Fruit fly (Drosophila melanogaster): ENCODE data around the gene Acp62F.

Gene Acp62F

DNA sequence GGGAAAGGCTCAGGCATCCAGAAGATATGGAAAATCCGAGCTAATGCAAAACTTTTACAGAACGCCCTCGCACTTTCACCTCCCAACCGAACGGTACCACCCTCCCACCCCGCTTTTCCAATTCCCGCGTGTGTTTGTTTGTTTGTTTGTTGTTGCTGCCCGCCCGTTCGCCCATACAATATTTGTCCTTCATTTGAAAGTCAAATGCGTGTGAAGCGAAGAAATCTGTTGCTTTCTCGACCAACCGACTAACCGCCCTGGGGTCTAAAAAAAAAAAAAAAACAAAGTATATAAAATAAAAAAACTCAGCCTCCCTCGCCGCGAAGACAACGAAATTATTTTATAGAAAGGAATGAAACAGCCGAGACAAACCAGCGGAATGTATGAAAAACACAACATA is 8.8 kb downstream of the Acp62F start:
- no peak for TF ChIP-seq CG15710 (tag; optimal IDR thresholded peaks at IDR 0.05)
- TF ChIP-seq CG34367 (tag; optimal IDR thresholded peaks at IDR 0.05) = no peak
- TF ChIP-seq CG4496 (GFP tag; IDR thresholded peaks at IDR 0.05) = no peak
- no peak for TF ChIP-seq D1 (tag; optimal IDR thresholded peaks at IDR 0.05)
- TF ChIP-seq CG9948 (tag; optimal IDR thresholded peaks at IDR 0.05) = no peak
- no peak for TF ChIP-seq CG17806 (tag; optimal IDR thresholded peaks at IDR 0.05)
- no peak for TF ChIP-seq Snoo (tag; optimal IDR thresholded peaks at IDR 0.05)
- no peak for TF ChIP-seq Ets98B (GFP tag; IDR thresholded peaks at IDR 0.05)
- TF ChIP-seq CG8301 (tag; optimal IDR thresholded peaks at IDR 0.05) = no peak
- TF ChIP-seq CG10348 (GFP tag; IDR thresholded peaks at IDR 0.05) = no peak
- no peak for TF ChIP-seq CG32121 (GFP tag; IDR thresholded peaks at IDR 0.05)

DNA sequence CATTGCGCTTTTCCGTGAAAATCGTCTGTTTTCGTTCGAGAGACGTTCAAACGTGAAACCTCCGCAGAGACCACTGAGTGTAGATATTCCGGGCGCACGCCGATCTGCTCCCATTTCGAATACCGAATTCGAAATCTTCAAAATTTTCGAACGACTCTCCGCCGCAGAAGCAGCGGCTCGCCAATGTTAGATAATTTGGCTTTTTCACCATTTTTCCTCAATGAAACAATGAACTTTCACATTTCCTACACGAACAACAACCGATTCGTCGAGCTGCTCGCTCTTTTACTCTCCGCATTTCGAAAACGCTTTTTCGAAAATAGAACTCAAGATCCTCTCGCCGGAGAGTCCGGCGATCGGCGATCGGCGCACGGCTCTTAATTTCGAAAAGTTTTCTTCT is 22.6 kb downstream of the Acp62F start:
- no peak for TF ChIP-seq CG9948 (tag; optimal IDR thresholded peaks at IDR 0.05)
- no peak for TF ChIP-seq EcR (GFP tag; optimal IDR thresholded peaks at IDR 0.05)
- TF ChIP-seq fd96Ca (GFP tag; IDR thresholded peaks at IDR 0.05) = no peak
- no peak for TF ChIP-seq Ets98B (GFP tag; IDR thresholded peaks at IDR 0.05)
- TF ChIP-seq gl (tag; optimal IDR thresholded peaks at IDR 0.05) = no peak
- no peak for TF ChIP-seq CG17806 (tag; optimal IDR thresholded peaks at IDR 0.05)
- TF ChIP-seq rn (GFP tag; IDR thresholded peaks at IDR 0.05) = no peak
- no peak for TF ChIP-seq CG10348 (GFP tag; IDR thresholded peaks at IDR 0.05)
- no peak for TF ChIP-seq Pif1B (GFP tag; optimal IDR thresholded peaks at IDR 0.05)
- TF ChIP-seq CG8301 (tag; optimal IDR thresholded peaks at IDR 0.05) = no peak
- no peak for TF ChIP-seq Pif1A (GFP tag; optimal IDR thresholded peaks at IDR 0.05)
- TF ChIP-seq CG14655 (GFP tag; optimal IDR thresholded peaks at IDR 0.05) = no peak

- TF ChIP-seq CG32121 (GFP tag; IDR thresholded peaks at IDR 0.05) = peak; percentile 40; the same call in 1 of the 2 replicates
- TF ChIP-seq Ets98B (GFP tag; IDR thresholded peaks at IDR 0.05) = no peak
- peak; percentile 52; the same call in 1 of the 3 replicates for TF ChIP-seq CG4496 (GFP tag; IDR thresholded peaks at IDR 0.05)
Observed at dm6 chr3L:2763762-2764161, 24.2 kb downstream of the Acp62F start.

DNA sequence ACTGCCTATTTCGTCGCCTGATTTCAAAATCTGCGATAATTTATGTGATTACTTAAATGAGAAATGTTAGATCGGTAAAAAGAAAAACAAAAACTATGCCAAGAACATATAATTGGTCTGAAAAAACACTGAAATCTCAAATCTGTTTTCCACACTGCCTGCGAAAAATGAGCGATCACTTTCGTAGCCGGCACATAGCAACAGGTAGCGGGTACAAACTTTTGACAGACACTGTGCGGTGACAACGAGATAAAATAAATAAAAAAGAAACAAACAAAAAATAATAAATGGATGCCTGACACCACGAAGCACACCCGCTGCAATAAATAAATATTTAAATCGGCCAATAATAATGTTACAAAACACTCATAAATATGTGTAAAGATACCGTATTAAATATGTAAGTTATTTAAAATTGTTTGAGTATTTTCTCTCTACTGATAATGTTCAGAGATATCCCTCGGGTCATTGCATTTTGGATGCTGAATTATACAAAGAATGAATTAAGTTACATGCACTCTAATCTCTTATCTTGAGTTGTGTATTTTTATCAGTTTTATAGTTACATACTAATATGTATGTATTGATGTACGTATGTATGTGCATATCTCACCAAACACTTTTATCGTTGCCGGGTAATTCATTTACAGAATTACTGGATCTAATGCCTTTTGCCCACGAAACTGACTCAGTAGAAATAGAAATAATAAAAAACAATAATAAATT is 25.6 kb downstream of the Acp62F start:
- TF ChIP-seq Pif1A (GFP tag; optimal IDR thresholded peaks at IDR 0.05) (peak; percentile 25), CG17806 (tag; optimal IDR thresholded peaks at IDR 0.05) (peak; percentile 0), Pif1B (GFP tag; optimal IDR thresholded peaks at IDR 0.05) (peak; percentile 7), D1 (tag; optimal IDR thresholded peaks at IDR 0.05) (peak; percentile 13), Ets98B (GFP tag; IDR thresholded peaks at IDR 0.05) (peak; percentile 45), CG8159 (tag; optimal IDR thresholded peaks at IDR 0.05) (peak; percentile 13), CG4496 (GFP tag; IDR thresholded peaks at IDR 0.05) (peak; percentile 63; the same call in 1 of the 3 replicates), fd96Ca (GFP tag; IDR thresholded peaks at IDR 0.05) (no peak), CG15710 (tag; optimal IDR thresholded peaks at IDR 0.05) (no peak)

DNA sequence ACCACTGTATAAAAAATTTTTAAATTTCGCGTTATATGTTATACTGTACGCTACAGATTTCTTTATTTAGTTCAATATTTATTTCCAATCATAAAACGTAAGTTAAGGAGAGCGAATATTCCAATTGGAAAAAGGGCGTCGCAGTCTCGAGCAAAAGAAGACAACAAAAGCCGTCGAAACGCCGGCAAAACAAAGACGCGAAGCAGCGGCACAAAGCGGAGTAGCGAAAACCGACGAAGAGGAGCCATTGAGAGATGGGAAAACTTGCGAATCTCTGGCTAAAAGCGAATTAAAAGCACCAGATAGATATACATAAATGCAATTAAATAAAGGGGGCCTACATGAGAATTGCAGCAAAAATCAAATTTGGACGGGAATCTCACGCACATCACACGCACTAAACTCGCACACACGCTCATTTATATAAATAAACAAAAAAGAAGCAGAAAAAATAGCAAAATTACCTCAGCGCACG is 26.3 kb downstream of the Acp62F start:
- TF ChIP-seq CG4496 (GFP tag; IDR thresholded peaks at IDR 0.05) = 0 out of 3 replicates have a peak, but pooled peaks have one; percentile 0
- TF ChIP-seq CG13204 (GFP tag; optimal IDR thresholded peaks at IDR 0.05) = no peak

dm6 chr3L:2766269-2767088 is 26.9 kb downstream of the Acp62F start, which contains the start of the genes Mrtf and Non2:
TSS of gene Mrtf (minus strand) at chr3L:2766536.
TSS of gene Non2 (plus strand) at chr3L:2766999.
- TF ChIP-seq CG9948 (tag; optimal IDR thresholded peaks at IDR 0.05) (peak; percentile 36), Ets98B (GFP tag; IDR thresholded peaks at IDR 0.05) (peak; percentile 44), gl (tag; optimal IDR thresholded peaks at IDR 0.05) (no peak), CG8301 (tag; optimal IDR thresholded peaks at IDR 0.05) (peak; percentile 17), Snoo (tag; optimal IDR thresholded peaks at IDR 0.05) (peak; percentile 35), CG12605 (GFP tag; IDR thresholded peaks at IDR 0.05) (0 out of 2 replicates have a peak, but pooled peaks have one; percentile 13), fd96Ca (GFP tag; IDR thresholded peaks at IDR 0.05) (peak; percentile 57; the same call in 2 of the 3 replicates), Pif1A (GFP tag; optimal IDR thresholded peaks at IDR 0.05) (peak; percentile 54), CG15710 (tag; optimal IDR thresholded peaks at IDR 0.05) (peak; percentile 47), CG8159 (tag; optimal IDR thresholded peaks at IDR 0.05) (peak; percentile 53), rn (GFP tag; IDR thresholded peaks at IDR 0.05) (0 out of 2 replicates have a peak, but pooled peaks have one; percentile 18), CG34367 (tag; optimal IDR thresholded peaks at IDR 0.05) (peak; percentile 19), Pif1B (GFP tag; optimal IDR thresholded peaks at IDR 0.05) (no peak), CG4496 (GFP tag; IDR thresholded peaks at IDR 0.05) (no peak), CG14655 (GFP tag; optimal IDR thresholded peaks at IDR 0.05) (peak; percentile 45), EcR (GFP tag; optimal IDR thresholded peaks at IDR 0.05) (no peak), CG17806 (tag; optimal IDR thresholded peaks at IDR 0.05) (peak; percentile 32)
